Fruit fly (Drosophila melanogaster): Measurements from ENCODE around the gene CG11672.

DNA sequence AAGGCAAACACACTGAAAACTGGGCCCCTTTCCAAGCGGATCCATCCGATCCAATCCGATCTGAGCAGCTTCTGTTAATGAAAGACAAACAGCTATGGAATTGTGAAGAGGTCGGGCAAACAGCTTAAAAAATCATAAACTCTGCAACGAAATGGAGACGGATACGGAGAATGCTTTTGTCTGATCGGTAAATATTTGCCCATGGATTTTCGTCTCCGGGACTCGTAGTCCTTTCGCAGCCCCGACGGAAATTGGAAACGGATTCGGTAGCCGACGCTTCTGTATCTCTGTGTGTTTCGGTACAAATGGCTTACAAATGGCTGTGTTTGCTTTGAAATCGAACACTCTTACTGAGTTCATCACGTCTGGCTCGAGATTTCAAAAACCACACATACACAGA is 36.5 kb upstream of the CG11672 start:
- TF ChIP-seq Hr78 (GFP tag; optimal IDR thresholded peaks at IDR 0.05) = no peak
- no peak for TF ChIP-seq CG9705 (GFP tag; optimal IDR thresholded peaks at IDR 0.05)
- TF ChIP-seq psq (GFP tag; optimal IDR thresholded peaks at IDR 0.05) = no peak
- TF ChIP-seq Abd-B (GFP tag; optimal IDR thresholded peaks at IDR 0.05) = no peak
- TF ChIP-seq Jra (GFP tag; optimal IDR thresholded peaks at IDR 0.05) = no peak
- no peak for TF ChIP-seq HLH106 (tag; optimal IDR thresholded peaks at IDR 0.05)
- TF ChIP-seq br (GFP tag; optimal IDR thresholded peaks at IDR 0.05) = no peak
- TF ChIP-seq woc (GFP tag; optimal IDR thresholded peaks at IDR 0.05) = no peak

Measured in whole organism, wandering third instar larva.